Worm (Caenorhabditis elegans): ENCODE measurements around the gene nlt-1.

Gene nlt-1

ce11 chrII:10029044-10029443 is 28.1 kb upstream of the nlt-1 start:
- TF ChIP-seq snpc-4 (GFP tag; optimal IDR thresholded peaks at IDR 0.05) (no peak), snpc-4 (tag; optimal IDR thresholded peaks at IDR 0.05) (no peak), gei-17 (GFP tag; optimal IDR thresholded peaks at IDR 0.05) (no peak), zfh-2 (GFP tag; conservative IDR thresholded peaks at IDR 0.05) (no peak), attf-5 (GFP tag; optimal IDR thresholded peaks at IDR 0.05) (peak; percentile 52), B0261.1 (tag; optimal IDR thresholded peaks at IDR 0.05) (no peak), unc-62 (GFP tag; optimal IDR thresholded peaks at IDR 0.05) (no peak), T07F8.4 (tag; optimal IDR thresholded peaks at IDR 0.05) (no peak), ceh-79 (tag; optimal IDR thresholded peaks at IDR 0.05) (no peak), lin-26 (GFP tag; IDR thresholded peaks at IDR 0.05) (no peak), ceh-58 (GFP tag; IDR thresholded peaks at IDR 0.05) (no peak), nhr-90 (tag; optimal IDR thresholded peaks at IDR 0.05) (no peak), hrde-1 (tag; optimal IDR thresholded peaks at IDR 0.05; ENCODE audit: borderline replicate concordance) (no peak), ceh-100 (GFP tag; IDR thresholded peaks at IDR 0.05) (no peak), Y67H2A.10 (GFP tag; conservative IDR thresholded peaks at IDR 0.05) (no peak), ztf-6 (GFP tag; IDR thresholded peaks at IDR 0.05) (no peak), chd-7 (tag; optimal IDR thresholded peaks at IDR 0.05) (no peak), Y95B8A.8 (GFP tag; IDR thresholded peaks at IDR 0.05) (no peak), sea-2 (GFP tag; IDR thresholded peaks at IDR 0.05) (no peak), egl-18 (GFP tag; IDR thresholded peaks at IDR 0.05) (no peak), F55B11.4 (tag; optimal IDR thresholded peaks at IDR 0.05; ENCODE audit: borderline replicate concordance, insufficient read depth) (no peak), akir-1 (GFP tag; optimal IDR thresholded peaks at IDR 0.05) (no peak), die-1 (tag; optimal IDR thresholded peaks at IDR 0.05) (no peak), rec-8 (tag; optimal IDR thresholded peaks at IDR 0.05) (no peak), atf-7 (tag; optimal IDR thresholded peaks at IDR 0.05) (peak; percentile 75), cebp-1 (GFP tag; IDR thresholded peaks at IDR 0.05) (no peak), cebp-1 (tag; optimal IDR thresholded peaks at IDR 0.05) (peak; percentile 40), repo-1 (tag; optimal IDR thresholded peaks at IDR 0.05) (no peak), him-1 (tag; optimal IDR thresholded peaks at IDR 0.05) (no peak), fkh-3 (tag; optimal IDR thresholded peaks at IDR 0.05) (no peak), ekl-4 (GFP tag; IDR thresholded peaks at IDR 0.05) (no peak), ztf-25 (GFP tag; IDR thresholded peaks at IDR 0.05) (no peak), snpc-3.4 (tag; optimal IDR thresholded peaks at IDR 0.05) (no peak), xnd-1 (tag; optimal IDR thresholded peaks at IDR 0.05) (no peak), tbp1 (GFP tag; optimal IDR thresholded peaks at IDR 0.05) (peak; percentile 5), F57C9.4 (tag; optimal IDR thresholded peaks at IDR 0.05) (no peak), F22D6.2 (tag; optimal IDR thresholded peaks at IDR 0.05) (no peak), nhr-179 (tag; optimal IDR thresholded peaks at IDR 0.05) (no peak), madf-3 (GFP tag; IDR thresholded peaks at IDR 0.05) (no peak), ztf-26 (tag; optimal IDR thresholded peaks at IDR 0.05) (peak; percentile 43), K12H6.12 (tag; optimal IDR thresholded peaks at IDR 0.05) (no peak), egl-44 (GFP tag; IDR thresholded peaks at IDR 0.05) (no peak), cebp-2 (GFP tag; IDR thresholded peaks at IDR 0.05) (no peak), lsl-1 (GFP tag; optimal IDR thresholded peaks at IDR 0.05) (no peak), somi-1 (GFP tag; optimal IDR thresholded peaks at IDR 0.05) (peak; percentile 12), aptf-2 (GFP tag; conservative IDR thresholded peaks at IDR 0.05) (no peak), F37B4.10 (GFP tag; IDR thresholded peaks at IDR 0.05) (no peak), ceh-40 (GFP tag; IDR thresholded peaks at IDR 0.05) (no peak), F39B2.1 (GFP tag; IDR thresholded peaks at IDR 0.05) (no peak), nhr-80 (tag; optimal IDR thresholded peaks at IDR 0.05) (peak; percentile 59), ceh-27 (GFP tag; optimal IDR thresholded peaks at IDR 0.05) (no peak)
